Fruit fly (Drosophila melanogaster) S2 (cell line): ENCODE measurements around the gene CG43293.

Source experiments
- CG8478 ChIP-seq: fragments of >200 bp; optimal IDR thresholded peaks from 2 replicates; lab custom pipeline; 2018
- CTCF ChIP-seq, 2 experiments: fragments of >200 bp; optimal IDR thresholded peaks; 2 replicates each; lab custom pipeline; 2018

dm6 chr3L:6157327-6158032 is 27.5 kb upstream of the CG43293 start, which contains the start of gene CG13297:
- TF ChIP-seq CG8478 (lab: Kevin White, UChicago) (no peak), CTCF (optimal IDR thresholded peaks at IDR 0.05; lab: Kevin White, UChicago) (no peak)
